Worm (Caenorhabditis elegans): ENCODE measurements around the gene col-73.
"Not testable (repeated sequence)": the region's sequence is repeated elsewhere in the genome, so short reads cannot be mapped to it uniquely, and the experiment has no call there.

col-73 gene

DNA sequence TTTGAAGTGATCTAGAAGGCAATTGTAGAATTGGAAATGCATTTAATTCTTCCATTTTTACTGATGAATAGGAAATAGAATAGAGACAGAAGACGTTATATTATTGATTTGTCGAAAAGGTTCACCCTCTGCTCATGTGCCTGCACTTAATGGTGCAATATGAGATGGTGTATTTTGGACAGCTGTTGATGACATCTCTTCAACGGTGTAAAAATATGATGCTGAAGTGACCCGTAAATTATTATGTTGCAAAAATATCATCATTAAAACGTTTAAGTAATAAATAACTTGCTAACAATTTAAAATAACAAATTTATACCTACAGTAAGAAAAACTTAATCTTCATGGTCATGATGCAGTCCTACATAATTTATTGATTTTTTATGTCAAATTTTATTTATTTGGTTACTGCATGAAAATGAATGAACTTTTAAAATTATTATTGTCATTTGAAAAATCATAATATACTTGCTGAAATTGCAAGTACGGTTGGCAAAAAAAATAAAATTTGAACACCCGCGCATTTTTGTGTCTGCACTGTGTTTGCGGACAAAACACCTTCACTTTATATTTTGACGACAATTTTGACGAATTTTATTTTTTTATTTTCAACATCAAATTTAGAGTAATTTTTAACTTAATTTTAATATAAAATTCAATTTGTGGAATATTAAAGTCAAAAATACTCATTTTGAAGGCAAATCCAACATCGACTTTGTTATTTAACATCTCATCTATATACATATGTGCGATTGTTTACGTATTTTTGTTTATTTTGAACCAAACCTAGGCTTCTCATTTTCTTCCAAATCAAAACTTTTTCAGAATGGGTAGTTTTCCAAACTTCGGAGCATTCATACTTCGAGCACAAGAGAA, 45.0 kb downstream of the col-73 start, which contains the start of the genes fbxb-88 and tbck-1:
fbxb-88 (minus strand) TSS at position 151 of the 876 bp plus-strand sequence.
tbck-1 (plus strand) TSS at position 826 of the 876 bp plus-strand sequence.
- TF ChIP-seq ceh-9 (tag; optimal IDR thresholded peaks at IDR 0.05) (no peak), nhr-28 (tag; optimal IDR thresholded peaks at IDR 0.05) (no peak), eor-1 (tag; optimal IDR thresholded peaks at IDR 0.05) (no peak), mdl-1 (tag; optimal IDR thresholded peaks at IDR 0.05) (no peak), lin-15B (tag; optimal IDR thresholded peaks at IDR 0.05) (peak; percentile 40), ceh-28 (tag; optimal IDR thresholded peaks at IDR 0.05) (peak; percentile 5), nhr-76 (tag; optimal IDR thresholded peaks at IDR 0.05) (no peak), nhr-77 (tag; optimal IDR thresholded peaks at IDR 0.05) (no peak), hmg-11 (tag; optimal IDR thresholded peaks at IDR 0.05) (no peak), nfya-1 (tag; optimal IDR thresholded peaks at IDR 0.05; ENCODE audit: insufficient read depth) (peak; percentile 63), nhr-12 (tag; optimal IDR thresholded peaks at IDR 0.05) (no peak), elt-1 (tag; optimal IDR thresholded peaks at IDR 0.05) (no peak)

DNA sequence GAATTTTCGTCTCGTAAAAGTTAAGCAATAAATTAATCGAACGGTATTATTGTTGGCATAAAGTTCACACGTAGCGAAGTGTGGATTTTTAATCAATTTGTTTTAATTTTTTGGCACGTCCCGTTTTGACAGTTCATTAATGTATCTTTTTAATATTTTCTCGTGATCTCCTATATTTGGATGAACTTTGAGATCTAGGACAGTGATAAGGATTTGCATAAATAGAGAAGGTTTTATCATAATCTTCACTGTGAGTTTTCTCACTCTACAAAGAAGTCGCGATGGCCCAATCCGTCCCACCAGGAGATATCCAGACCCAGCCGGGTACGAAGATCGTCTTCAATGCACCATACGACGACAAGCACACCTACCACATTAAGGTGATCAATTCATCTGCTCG, 47.8 kb downstream of the col-73 start, which contains the start of the genes C33F10.8 and msp-40:
C33F10.8 (minus strand) TSS at position 101 of the 400 bp plus-strand sequence.
msp-40 (plus strand) TSS at position 282 of the 400 bp plus-strand sequence.
- not testable (repeated sequence) for TF ChIP-seq egl-5, ceh-16, nhr-12 (tag; optimal IDR thresholded peaks at IDR 0.05)

DNA sequence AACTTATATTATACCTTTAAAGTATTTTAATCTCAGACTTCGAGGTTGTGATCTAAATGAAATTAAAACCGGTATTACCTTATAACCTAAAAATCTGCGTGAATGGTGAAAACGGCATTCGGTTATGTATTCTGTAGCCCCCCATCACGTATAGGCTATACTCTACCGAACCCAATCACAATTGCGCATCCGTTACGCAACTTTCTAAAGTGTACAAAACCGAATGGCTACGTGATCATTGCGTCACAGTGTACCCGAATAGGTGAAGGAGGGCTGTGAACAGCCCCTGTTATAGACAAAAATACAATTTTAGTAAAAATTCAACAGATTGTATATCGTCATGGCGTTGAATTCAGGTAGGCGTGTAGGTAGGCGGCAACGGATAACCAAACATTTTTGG, 50.3 kb downstream of the col-73 start:
- no peak for TF ChIP-seq sea-2 (GFP tag; optimal IDR thresholded peaks at IDR 0.05)
- TF ChIP-seq ceh-16 (tag; optimal IDR thresholded peaks at IDR 0.05) = no peak
- no peak for TF ChIP-seq nhr-12 (tag; optimal IDR thresholded peaks at IDR 0.05)
- no peak for TF ChIP-seq nhr-237 (tag; optimal IDR thresholded peaks at IDR 0.05)
- TF ChIP-seq jun-1 (tag; optimal IDR thresholded peaks at IDR 0.05) = no peak
- no peak for TF ChIP-seq ztf-11 (tag; optimal IDR thresholded peaks at IDR 0.05)
- TF ChIP-seq ceh-82 (tag; optimal IDR thresholded peaks at IDR 0.05) = no peak
- no peak for TF ChIP-seq lsy-12 (tag; optimal IDR thresholded peaks at IDR 0.05)
- no peak for TF ChIP-seq ama-1 (optimal IDR thresholded peaks at IDR 0.05)
